Worm (Caenorhabditis elegans) whole organism, late embryonic: ENCODE results near the gene F54F2.9.

Experiments used
- C08G9.2 ChIP-seq: sonication (generic microtip); optimal IDR thresholded peaks from 2 replicates; lab custom pipeline; 2016; ENCODE audit warnings: mild to moderate bottlenecking, missing genetic modification characterization, moderate library complexity, missing compliant biosample characterization
- T23F11.4 ChIP-seq: fragments of 200-800 bp; sonication (Bioruptor generic); optimal IDR thresholded peaks from 2 replicates; lab custom pipeline; 2018; ENCODE audit warnings: mild to moderate bottlenecking, missing genetic modification characterization, missing compliant biosample characterization
- Y22D7AL.16 ChIP-seq: sonication (generic microtip); optimal IDR thresholded peaks from 2 replicates; lab custom pipeline; 2016; ENCODE audit warnings: missing genetic modification characterization, missing compliant biosample characterization
- ceh-14 ChIP-seq: sonication (generic microtip); optimal IDR thresholded peaks from 2 replicates; lab custom pipeline; 2016; ENCODE audit warnings: missing genotype, missing genetic modification characterization, missing compliant biosample characterization
- ceh-18 ChIP-seq: sonication (generic microtip); optimal IDR thresholded peaks from 2 replicates; lab custom pipeline; 2016; ENCODE audit warnings: missing genetic modification characterization, missing compliant biosample characterization
- ceh-19 ChIP-seq: fragments of 200-800 bp; sonication (Bioruptor generic); optimal IDR thresholded peaks from 2 replicates; lab custom pipeline; 2018; ENCODE audit warnings: mild to moderate bottlenecking, missing genetic modification characterization, missing compliant biosample characterization
- ceh-2 ChIP-seq: sonication (generic microtip); optimal IDR thresholded peaks from 2 replicates; lab custom pipeline; 2016; ENCODE audit warnings: missing genotype, missing genetic modification characterization, missing compliant biosample characterization
- ceh-22 ChIP-seq: sonication (generic microtip); optimal IDR thresholded peaks from 2 replicates; lab custom pipeline; 2017; ENCODE audit warnings: missing biosample characterization, missing genetic modification characterization
- ceh-31 ChIP-seq: sonication (generic microtip); optimal IDR thresholded peaks from 2 replicates; lab custom pipeline; 2016; ENCODE audit warnings: missing genetic modification characterization, missing compliant biosample characterization
- ceh-34 ChIP-seq: sonication (generic microtip); optimal IDR thresholded peaks from 2 replicates; lab custom pipeline; 2016; ENCODE audit warnings: mild to moderate bottlenecking, missing genetic modification characterization, missing compliant biosample characterization
- ceh-48 ChIP-seq: sonication (generic microtip); optimal IDR thresholded peaks from 2 replicates; lab custom pipeline; 2016; ENCODE audit warnings: missing genetic modification characterization, inconsistent platforms, missing compliant biosample characterization
- ceh-9 ChIP-seq: sonication (generic microtip); optimal IDR thresholded peaks from 2 replicates; lab custom pipeline; 2016; ENCODE audit warnings: mild to moderate bottlenecking, missing genetic modification characterization, inconsistent platforms, missing compliant biosample characterization
- che-1 ChIP-seq: sonication (generic microtip); optimal IDR thresholded peaks from 2 replicates; lab custom pipeline; 2016; ENCODE audit warnings: mild to moderate bottlenecking, missing genetic modification characterization, missing compliant biosample characterization
- dmd-4 ChIP-seq: sonication (generic microtip); optimal IDR thresholded peaks from 2 replicates; lab custom pipeline; 2016; ENCODE audit warnings: borderline replicate concordance, missing genetic modification characterization, missing compliant biosample characterization
- ets-4 ChIP-seq: sonication (generic microtip); optimal IDR thresholded peaks from 2 replicates; lab custom pipeline; 2016; ENCODE audit warnings: missing genetic modification characterization, missing compliant biosample characterization
- fax-1 ChIP-seq: sonication (generic microtip); optimal IDR thresholded peaks from 2 replicates; lab custom pipeline; 2016; ENCODE audit warnings: missing genotype, missing genetic modification characterization, missing compliant biosample characterization
- fkh-6 ChIP-seq: sonication (generic microtip); optimal IDR thresholded peaks from 2 replicates; lab custom pipeline; 2016; ENCODE audit warnings: missing genetic modification characterization, missing compliant biosample characterization
- hlh-13 ChIP-seq: fragments of 200-800 bp; sonication (Bioruptor generic); optimal IDR thresholded peaks from 2 replicates; lab custom pipeline; 2018; ENCODE audit warnings: mild to moderate bottlenecking, missing genetic modification characterization, missing compliant biosample characterization
- hlh-30 ChIP-seq: sonication (generic microtip); optimal IDR thresholded peaks from 2 replicates; lab custom pipeline; 2017; ENCODE audit warnings: antibody characterized with exemption, missing genetic modification characterization, missing compliant biosample characterization; ENCODE audit not compliant: insufficient read depth
- hlh-6 ChIP-seq: sonication (generic microtip); optimal IDR thresholded peaks from 2 replicates; lab custom pipeline; 2016; ENCODE audit warnings: missing genotype, missing genetic modification characterization, missing compliant biosample characterization
- hlh-8 ChIP-seq: sonication (generic microtip); optimal IDR thresholded peaks from 2 replicates; lab custom pipeline; 2016; ENCODE audit warnings: missing genotype, missing genetic modification characterization, missing compliant biosample characterization
- lim-6 ChIP-seq: sonication (generic microtip); optimal IDR thresholded peaks from 2 replicates; lab custom pipeline; 2016; ENCODE audit warnings: missing genetic modification characterization, missing compliant biosample characterization
- lin-11 ChIP-seq: fragments of 200-800 bp; sonication (Bioruptor generic); optimal IDR thresholded peaks from 2 replicates; lab custom pipeline; 2018; ENCODE audit warnings: mild to moderate bottlenecking, missing genetic modification characterization, missing compliant biosample characterization
- madf-2 ChIP-seq: sonication (generic microtip); optimal IDR thresholded peaks from 2 replicates; lab custom pipeline; 2017; ENCODE audit warnings: missing genetic modification characterization, missing compliant biosample characterization
- mec-3 ChIP-seq: sonication (generic microtip); optimal IDR thresholded peaks from 2 replicates; lab custom pipeline; 2016; ENCODE audit warnings: borderline replicate concordance, missing genetic modification characterization, missing compliant biosample characterization
- nfya-1 ChIP-seq: sonication (generic microtip); optimal IDR thresholded peaks from 2 replicates; lab custom pipeline; 2017; ENCODE audit warnings: missing genetic modification characterization, mild to moderate bottlenecking, missing compliant biosample characterization, antibody characterized with exemption, moderate library complexity
- nhr-11 ChIP-seq: fragments of 150-350 bp; optimal IDR thresholded peaks from 2 replicates; lab custom pipeline; 2014; ENCODE audit warnings: missing biosample characterization, missing genetic modification characterization
- npax-4 ChIP-seq: sonication (generic microtip); optimal IDR thresholded peaks from 2 replicates; lab custom pipeline; 2016; ENCODE audit warnings: missing genetic modification characterization, missing compliant biosample characterization
- odd-2 ChIP-seq: sonication (generic microtip); optimal IDR thresholded peaks from 2 replicates; lab custom pipeline; 2017; ENCODE audit warnings: antibody characterized with exemption, mild to moderate bottlenecking, missing genetic modification characterization, missing compliant biosample characterization
- pat-9 ChIP-seq: fragments of 200-800 bp; sonication (Bioruptor generic); optimal IDR thresholded peaks from 2 replicates; lab custom pipeline; 2018; ENCODE audit warnings: mild to moderate bottlenecking, missing genetic modification characterization, moderate library complexity, missing compliant biosample characterization
- pax-1 ChIP-seq: fragments of 150-350 bp; optimal IDR thresholded peaks from 2 replicates; lab custom pipeline; 2014; ENCODE audit warnings: missing biosample characterization, missing genetic modification characterization
- pha-2 ChIP-seq: sonication (generic microtip); optimal IDR thresholded peaks from 2 replicates; lab custom pipeline; 2017; ENCODE audit warnings: mild to moderate bottlenecking, missing genetic modification characterization, missing compliant biosample characterization
- pqm-1 ChIP-seq: sonication (generic microtip); optimal IDR thresholded peaks from 2 replicates; lab custom pipeline; 2016; ENCODE audit warnings: missing genetic modification characterization, missing compliant biosample characterization
- ref-2 ChIP-seq: sonication (generic microtip); optimal IDR thresholded peaks from 2 replicates; lab custom pipeline; 2016; ENCODE audit warnings: missing genetic modification characterization, missing compliant biosample characterization
- rnt-1 ChIP-seq: sonication (generic microtip); optimal IDR thresholded peaks from 2 replicates; lab custom pipeline; 2016; ENCODE audit warnings: missing genetic modification characterization, missing compliant biosample characterization
- sox-4 ChIP-seq: sonication (generic microtip); optimal IDR thresholded peaks from 2 replicates; lab custom pipeline; 2017; ENCODE audit warnings: mild to moderate bottlenecking, missing genetic modification characterization, inconsistent platforms, missing compliant biosample characterization
- syd-9 ChIP-seq: sonication (generic microtip); optimal IDR thresholded peaks from 2 replicates; lab custom pipeline; 2016; ENCODE audit warnings: mild to moderate bottlenecking, missing genetic modification characterization, moderate library complexity, missing compliant biosample characterization
- tbx-2 ChIP-seq: sonication (generic microtip); optimal IDR thresholded peaks from 2 replicates; lab custom pipeline; 2016; ENCODE audit warnings: missing genetic modification characterization, missing compliant biosample characterization
- tbx-7 ChIP-seq: sonication (generic microtip); optimal IDR thresholded peaks from 2 replicates; lab custom pipeline; 2016; ENCODE audit warnings: missing genotype, missing genetic modification characterization, missing compliant biosample characterization
- ttx-3 ChIP-seq: sonication (generic microtip); optimal IDR thresholded peaks from 2 replicates; lab custom pipeline; 2016; ENCODE audit warnings: missing genetic modification reagents, missing genetic modification characterization, missing compliant biosample characterization
- unc-42 ChIP-seq: sonication (generic microtip); optimal IDR thresholded peaks from 2 replicates; lab custom pipeline; 2016; ENCODE audit warnings: missing genotype, missing genetic modification characterization, missing compliant biosample characterization
- unc-55 ChIP-seq: sonication (generic microtip); optimal IDR thresholded peaks from 2 replicates; lab custom pipeline; 2017; ENCODE audit warnings: missing biosample characterization, missing genetic modification reagents, missing genetic modification characterization
- unc-86 ChIP-seq: sonication (generic microtip); optimal IDR thresholded peaks from 2 replicates; lab custom pipeline; 2016; ENCODE audit warnings: missing genetic modification characterization, missing compliant biosample characterization
- zip-5 ChIP-seq: sonication (generic microtip); optimal IDR thresholded peaks from 2 replicates; lab custom pipeline; 2016; ENCODE audit warnings: missing genetic modification characterization, missing compliant biosample characterization
- ztf-16 ChIP-seq: sonication (generic microtip); optimal IDR thresholded peaks from 2 replicates; lab custom pipeline; 2017; ENCODE audit warnings: missing genetic modification characterization, missing compliant biosample characterization

Gene F54F2.9

ce11 chrIII:8807246-8807645 is 19.8 kb downstream of the F54F2.9 start, which contains the start of gene F54F2.7:
Gene F54F2.7 (minus strand): TSS chrIII:8807346.
- TF ChIP-seq tbx-7 (tag; lab: Kevin White, UChicago) (no peak), ceh-2 (tag; lab: Kevin White, UChicago) (no peak), pqm-1 (no peak), unc-86 (tag; lab: Kevin White, UChicago) (no peak), odd-2 (tag; lab: Kevin White, UChicago) (no peak), ceh-9 (tag; lab: Kevin White, UChicago) (no peak), dmd-4 (tag; lab: Kevin White, UChicago) (no peak), ztf-16 (tag; lab: Kevin White, UChicago) (no peak), unc-55 (GFP tag; lab: Kevin White, UChicago) (no peak), pax-1 (tag; lab: Kevin White, UChicago) (no peak), madf-2 (tag; lab: Kevin White, UChicago) (no peak), lim-6 (tag; lab: Kevin White, UChicago) (no peak), ttx-3 (tag; lab: Kevin White, UChicago) (no peak), fax-1 (tag; lab: Kevin White, UChicago) (no peak), T23F11.4 (no peak), hlh-13 (GFP tag; lab: Kevin White, UChicago) (no peak), ceh-19 (no peak)

DNA sequence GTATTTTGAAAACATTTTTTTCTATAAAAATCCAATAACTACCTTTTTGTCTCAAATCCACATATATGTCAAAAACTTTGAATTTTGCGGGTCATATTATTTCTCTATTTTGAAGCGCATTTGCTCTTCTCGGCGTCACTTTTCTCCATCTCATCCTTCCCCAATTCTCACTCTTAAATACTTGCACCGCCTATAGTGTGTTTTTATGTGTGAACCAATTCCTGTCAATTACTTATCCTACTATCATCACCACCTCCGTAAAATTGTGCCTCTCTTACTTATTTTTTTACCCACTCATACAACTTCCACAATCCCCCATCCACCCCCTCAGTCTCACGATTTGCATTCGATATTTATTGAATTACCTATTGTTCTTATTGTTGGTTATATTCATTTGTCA is 21.2 kb downstream of the F54F2.9 start:
- no peak for TF ChIP-seq unc-55 (GFP tag; lab: Kevin White, UChicago)
- no peak for TF ChIP-seq hlh-8 (tag; lab: Kevin White, UChicago)
- no peak for TF ChIP-seq hlh-6 (tag; lab: Kevin White, UChicago)
- no peak for TF ChIP-seq syd-9 (tag; lab: Kevin White, UChicago)
- TF ChIP-seq fkh-6 (tag; lab: Kevin White, UChicago), result no peak
- no peak for TF ChIP-seq odd-2 (tag; lab: Kevin White, UChicago)
- TF ChIP-seq ref-2 (tag; lab: Kevin White, UChicago), result no peak

DNA sequence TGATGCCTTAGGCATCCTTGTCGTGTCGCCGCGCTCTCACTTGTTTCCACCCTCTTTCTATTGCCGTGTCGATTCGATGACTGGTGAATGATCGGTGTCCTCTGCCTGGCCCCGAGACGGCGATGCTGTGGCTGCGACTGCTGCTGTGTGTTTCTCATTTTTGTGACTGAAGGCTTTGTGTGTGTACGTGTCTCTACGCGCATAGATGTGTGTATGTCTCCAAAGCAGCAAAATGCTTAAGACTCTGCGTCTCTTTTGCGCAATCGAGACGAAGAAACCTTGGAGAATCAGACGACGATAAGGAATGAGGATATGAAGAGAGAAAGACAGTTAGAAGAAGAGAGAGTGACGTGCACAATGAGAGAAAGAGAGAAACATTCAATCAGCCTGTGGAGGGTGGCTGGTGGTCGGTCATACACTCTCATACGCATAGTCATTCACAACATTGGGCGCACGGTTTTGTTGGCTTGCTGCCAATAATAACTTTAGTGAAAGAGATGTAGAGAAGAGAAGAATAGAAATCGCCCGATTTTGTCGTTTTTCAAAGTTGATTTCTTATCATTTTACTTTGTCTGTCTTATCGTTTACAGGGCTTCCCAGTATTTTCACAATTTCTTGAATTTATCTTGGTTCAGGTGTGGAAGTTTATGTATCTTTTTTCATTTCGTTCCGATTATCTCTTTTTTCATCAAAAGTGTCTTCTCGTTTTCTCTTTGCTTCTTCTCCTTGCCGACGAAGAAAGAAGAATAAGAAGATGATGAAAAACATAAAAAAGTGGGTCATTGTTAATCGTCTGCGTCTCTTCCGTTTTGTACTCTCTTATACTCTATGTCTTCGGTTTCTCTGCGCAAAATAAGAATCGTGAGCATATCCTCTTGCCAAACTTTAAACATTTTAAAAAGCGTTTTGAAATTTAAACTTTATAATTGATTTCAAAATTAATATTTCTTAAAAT is 24.9 kb downstream of the F54F2.9 start:
- TF ChIP-seq che-1 (tag; lab: Kevin White, UChicago) (peak; percentile 45), C08G9.2 (peak; percentile 58), ceh-14 (peak; percentile 72), lim-6 (tag; lab: Kevin White, UChicago) (peak; percentile 68), ceh-9 (tag; lab: Kevin White, UChicago) (no peak), npax-4 (no peak), T23F11.4 (no peak), ceh-31 (tag; lab: Kevin White, UChicago) (peak; percentile 97), ets-4 (tag; lab: Kevin White, UChicago) (peak; percentile 85), zip-5 (tag; lab: Kevin White, UChicago) (peak; percentile 50), nfya-1 (peak; percentile 98), sox-4 (tag; lab: Kevin White, UChicago) (no peak), ceh-22 (tag; lab: Kevin White, UChicago) (peak; percentile 32), hlh-13 (GFP tag; lab: Kevin White, UChicago) (no peak), pat-9 (no peak), lin-11 (no peak), nhr-11 (tag; lab: Kevin White, UChicago) (no peak), dmd-4 (tag; lab: Kevin White, UChicago) (peak; percentile 64), ttx-3 (tag; lab: Kevin White, UChicago) (no peak), mec-3 (tag; lab: Kevin White, UChicago) (no peak), ceh-34 (peak; percentile 92), ceh-18 (tag; lab: Kevin White, UChicago) (peak; percentile 99), ztf-16 (tag; lab: Kevin White, UChicago) (peak; percentile 8), ceh-48 (no peak), pha-2 (tag; lab: Kevin White, UChicago) (peak; percentile 63), fax-1 (tag; lab: Kevin White, UChicago) (peak; percentile 26), Y22D7AL.16 (tag; lab: Kevin White, UChicago) (no peak), unc-42 (tag; lab: Kevin White, UChicago) (peak; percentile 84), rnt-1 (tag; lab: Kevin White, UChicago) (peak; percentile 95), hlh-8 (tag; lab: Kevin White, UChicago) (peak; percentile 78), fkh-6 (tag; lab: Kevin White, UChicago) (no peak), tbx-2 (peak; percentile 96), hlh-30 (peak; percentile 93)
